Fruit fly (Drosophila melanogaster) whole organism, embryonic: ENCODE measurements around the gene CG31808.

Experiments
- Aef1 ChIP-seq: fragments of 200-800 bp; sonication (Bioruptor generic); IDR thresholded peaks from 3 replicates; pipeline ENCODE4 v1.3.6; 2022; ENCODE audit warnings: missing biosample characterization, missing genetic modification characterization
- Antp ChIP-seq: fragments of 200-800 bp; sonication (Bioruptor generic); optimal IDR thresholded peaks from 3 replicates; lab custom pipeline; 2016; ENCODE audit warnings: missing biosample characterization, missing genetic modification characterization
- CG10209 ChIP-seq: fragments of 200-800 bp; sonication (Bioruptor generic); optimal IDR thresholded peaks from 3 replicates; lab custom pipeline; 2017; ENCODE audit warnings: missing biosample characterization, mild to moderate bottlenecking, missing genetic modification characterization, missing genetic modification reagents
- CG1024 ChIP-seq: fragments of 200-800 bp; sonication (Bioruptor generic); IDR thresholded peaks from 2 replicates; pipeline ENCODE4 v1.3.6; 2022; ENCODE audit warnings: missing biosample characterization, missing genetic modification characterization
- CG10267 ChIP-seq: fragments of 200-800 bp; sonication (Bioruptor generic); optimal IDR thresholded peaks from 2 replicates; lab custom pipeline; 2018; ENCODE audit warnings: missing biosample characterization, mild to moderate bottlenecking, missing genetic modification characterization, moderate library complexity
- CG10321 ChIP-seq: fragments of 200-800 bp; sonication (Bioruptor generic); IDR thresholded peaks from 2 replicates; pipeline ENCODE4 v1.3.6; 2022; ENCODE audit warnings: missing biosample characterization, missing genetic modification characterization
- CG10366 ChIP-seq: fragments of 200-800 bp; sonication (Bioruptor generic); IDR thresholded peaks from 2 replicates; pipeline ENCODE4 v1.3.6; 2022; ENCODE audit warnings: missing biosample characterization, missing genetic modification characterization
- CG10543 ChIP-seq: fragments of 200-800 bp; sonication (Bioruptor generic); optimal IDR thresholded peaks from 3 replicates; lab custom pipeline; 2017; ENCODE audit warnings: missing biosample characterization, mild to moderate bottlenecking, missing genetic modification characterization, moderate library complexity
- CG10959 ChIP-seq: fragments of 200-800 bp; sonication (Bioruptor generic); IDR thresholded peaks from 2 replicates; pipeline ENCODE4 v1.3.6; 2022; ENCODE audit warnings: missing biosample characterization, missing genetic modification characterization
- CG10979 ChIP-seq: fragments of 200-800 bp; sonication (Bioruptor generic); optimal IDR thresholded peaks from 2 replicates; lab custom pipeline; 2018; ENCODE audit warnings: missing biosample characterization, mild to moderate bottlenecking, missing genetic modification characterization, moderate library complexity
- CG11456 ChIP-seq: fragments of 200-800 bp; sonication (Bioruptor generic); IDR thresholded peaks from 3 replicates; pipeline ENCODE4 v1.3.6; 2022; ENCODE audit warnings: missing biosample characterization, missing genetic modification characterization
- CG12659 ChIP-seq: fragments of 200-800 bp; sonication (Bioruptor generic); optimal IDR thresholded peaks from 3 replicates; lab custom pipeline; 2017; ENCODE audit warnings: mild to moderate bottlenecking, missing biosample characterization, missing genetic modification reagents, missing genetic modification characterization
- CG12769 ChIP-seq: fragments of 200-800 bp; sonication (Bioruptor generic); optimal IDR thresholded peaks from 2 replicates; lab custom pipeline; 2019; ENCODE audit warnings: missing biosample characterization, mild to moderate bottlenecking, missing genetic modification characterization, moderate library complexity
- CG12942 ChIP-seq: fragments of 200-800 bp; sonication (Bioruptor generic); optimal IDR thresholded peaks from 3 replicates; lab custom pipeline; 2016; ENCODE audit warnings: missing biosample characterization, missing genetic modification characterization
- CG13296 ChIP-seq: fragments of 200-800 bp; sonication (Bioruptor generic); optimal IDR thresholded peaks from 3 replicates; lab custom pipeline; 2018; ENCODE audit warnings: missing biosample characterization, mild to moderate bottlenecking, missing genetic modification characterization
- CG2875 ChIP-seq: fragments of 200-800 bp; sonication (Bioruptor generic); optimal IDR thresholded peaks from 2 replicates; lab custom pipeline; 2017; ENCODE audit warnings: missing biosample characterization, mild to moderate bottlenecking, missing genetic modification characterization, missing genetic modification reagents
- CG43689 ChIP-seq: fragments of 200-800 bp; sonication (Bioruptor generic); IDR thresholded peaks from 2 replicates; pipeline ENCODE4 v1.3.6; 2022; ENCODE audit warnings: missing biosample characterization, missing genetic modification characterization
- CG4820 ChIP-seq: fragments of 200-800 bp; sonication (Bioruptor generic); optimal IDR thresholded peaks from 3 replicates; lab custom pipeline; 2016; ENCODE audit warnings: missing biosample characterization, missing genetic modification characterization
- Dbx ChIP-seq: fragments of 200-800 bp; sonication (Bioruptor generic); IDR thresholded peaks from 3 replicates; pipeline ENCODE4 v1.3.6; 2022; ENCODE audit warnings: missing biosample characterization, missing genetic modification characterization
- Dek ChIP-seq: fragments of 200-800 bp; sonication (Bioruptor generic); optimal IDR thresholded peaks from 3 replicates; lab custom pipeline; 2019; ENCODE audit warnings: missing biosample characterization, mild to moderate bottlenecking, missing genetic modification characterization, moderate library complexity
- HLH3B ChIP-seq: fragments of 200-800 bp; sonication (Bioruptor generic); IDR thresholded peaks from 2 replicates; pipeline ENCODE4 v1.3.6; 2022; ENCODE audit warnings: missing biosample characterization, missing genetic modification characterization
- Hand ChIP-seq: fragments of 200-800 bp; sonication (Bioruptor generic); optimal IDR thresholded peaks from 2 replicates; lab custom pipeline; 2017; ENCODE audit warnings: mild to moderate bottlenecking, missing biosample characterization, missing genetic modification reagents, missing genetic modification characterization
- Max ChIP-seq: fragments of 200-800 bp; sonication (Bioruptor generic); optimal IDR thresholded peaks from 2 replicates; lab custom pipeline; 2016; ENCODE audit warnings: missing biosample characterization, mild to moderate bottlenecking, missing genetic modification characterization
- Nf-YA ChIP-seq: fragments of 200-800 bp; sonication (Bioruptor generic); IDR thresholded peaks from 2 replicates; pipeline ENCODE4 v1.3.6; 2022; ENCODE audit warnings: missing biosample characterization, missing genetic modification characterization
- Spps ChIP-seq: fragments of 200-800 bp; sonication (Bioruptor generic); optimal IDR thresholded peaks from 2 replicates; lab custom pipeline; 2018; ENCODE audit warnings: missing biosample characterization, mild to moderate bottlenecking, missing genetic modification characterization
- ap ChIP-seq: fragments of 200-800 bp; sonication (Bioruptor generic); IDR thresholded peaks from 2 replicates; pipeline ENCODE4 v1.3.6; 2022; ENCODE audit warnings: missing biosample characterization, missing genetic modification characterization
- az2 ChIP-seq: fragments of 200-800 bp; sonication (Bioruptor generic); optimal IDR thresholded peaks from 3 replicates; lab custom pipeline; 2016; ENCODE audit warnings: missing biosample characterization, missing genetic modification characterization
- bsh ChIP-seq, 2 experiments: fragments of 200-800 bp; sonication (Bioruptor generic); optimal IDR thresholded peaks; 2 replicates each; lab custom pipeline; 2017 to 2018; ENCODE audit warnings: mild to moderate bottlenecking in 2 of 2, missing biosample characterization in 2 of 2, missing genetic modification characterization in 2 of 2, moderate library complexity in 1 of 2
- cas ChIP-seq: fragments of 200-800 bp; sonication (Bioruptor generic); IDR thresholded peaks from 2 replicates; pipeline ENCODE4 v1.3.6; 2022; ENCODE audit warnings: missing biosample characterization, missing genetic modification characterization
- chn ChIP-seq: fragments of 200-800 bp; sonication (Bioruptor generic); optimal IDR thresholded peaks from 2 replicates; lab custom pipeline; 2016; ENCODE audit warnings: missing biosample characterization, missing genetic modification characterization
- corto ChIP-seq: fragments of 200-800 bp; sonication (Bioruptor generic); optimal IDR thresholded peaks from 2 replicates; lab custom pipeline; 2016; ENCODE audit warnings: missing biosample characterization, mild to moderate bottlenecking, missing genetic modification characterization, moderate library complexity
- croc ChIP-seq: fragments of 200-800 bp; sonication (Bioruptor generic); conservative IDR thresholded peaks from 3 replicates; pipeline ENCODE4 v1.3.6; 2022; ENCODE audit warnings: missing biosample characterization, missing genetic modification characterization
- dmrt99B ChIP-seq: fragments of 200-800 bp; sonication (Bioruptor generic); optimal IDR thresholded peaks from 2 replicates; lab custom pipeline; 2018; ENCODE audit warnings: missing biosample characterization, mild to moderate bottlenecking, missing genetic modification characterization, moderate library complexity
- fd96Cb ChIP-seq: fragments of 200-800 bp; sonication (Bioruptor generic); optimal IDR thresholded peaks from 2 replicates; lab custom pipeline; 2018; ENCODE audit warnings: missing biosample characterization, mild to moderate bottlenecking, missing genetic modification characterization, moderate library complexity
- gcm2 ChIP-seq: fragments of 200-800 bp; sonication (Bioruptor generic); optimal IDR thresholded peaks from 2 replicates; lab custom pipeline; 2016; ENCODE audit warnings: missing biosample characterization, missing genetic modification characterization
- grn ChIP-seq: fragments of 200-800 bp; sonication (Bioruptor generic); optimal IDR thresholded peaks from 3 replicates; lab custom pipeline; 2017; ENCODE audit warnings: missing biosample characterization, missing genetic modification characterization
- ind ChIP-seq: fragments of 200-800 bp; sonication (Bioruptor generic); optimal IDR thresholded peaks from 3 replicates; lab custom pipeline; 2016; ENCODE audit warnings: missing biosample characterization, missing genetic modification characterization
- kay ChIP-seq: fragments of 200-800 bp; sonication (Bioruptor generic); optimal IDR thresholded peaks from 2 replicates; lab custom pipeline; 2016; ENCODE audit warnings: missing biosample characterization, missing genetic modification characterization
- kni ChIP-seq: fragments of 200-800 bp; sonication (Bioruptor generic); optimal IDR thresholded peaks from 3 replicates; lab custom pipeline; 2017; ENCODE audit warnings: mild to moderate bottlenecking, missing biosample characterization, missing genetic modification reagents, missing genetic modification characterization
- lilli ChIP-seq: fragments of 200-800 bp; sonication (Bioruptor generic); optimal IDR thresholded peaks from 3 replicates; lab custom pipeline; 2016; ENCODE audit warnings: missing biosample characterization, missing genetic modification characterization
- mam ChIP-seq: fragments of 200-800 bp; sonication (Bioruptor generic); optimal IDR thresholded peaks from 3 replicates; lab custom pipeline; 2016; ENCODE audit warnings: missing biosample characterization, missing genetic modification characterization
- nmo ChIP-seq: fragments of 200-800 bp; sonication (Bioruptor generic); optimal IDR thresholded peaks from 2 replicates; lab custom pipeline; 2018; ENCODE audit warnings: missing biosample characterization, mild to moderate bottlenecking, missing genetic modification characterization, moderate library complexity
- otp ChIP-seq: fragments of 200-800 bp; sonication (Bioruptor generic); IDR thresholded peaks from 3 replicates; pipeline ENCODE4, ENCODE4 v1.3.6; 2022; ENCODE audit warnings: missing biosample characterization, missing genetic modification characterization
- pum ChIP-seq: fragments of 200-800 bp; sonication (Bioruptor generic); optimal IDR thresholded peaks from 2 replicates; lab custom pipeline; 2016; ENCODE audit warnings: missing biosample characterization, missing genetic modification characterization
- row ChIP-seq: fragments of 200-800 bp; sonication (Bioruptor generic); IDR thresholded peaks from 3 replicates; pipeline ENCODE4 v1.3.6; 2022; ENCODE audit warnings: missing biosample characterization, missing genetic modification characterization
- tio ChIP-seq: fragments of 200-800 bp; sonication (Bioruptor generic); optimal IDR thresholded peaks from 2 replicates; lab custom pipeline; 2017; ENCODE audit warnings: missing biosample characterization, missing genetic modification characterization, inconsistent platforms
- trh ChIP-seq: fragments of 200-800 bp; sonication (Bioruptor generic); optimal IDR thresholded peaks from 2 replicates; lab custom pipeline; 2016; ENCODE audit warnings: missing biosample characterization, missing genetic modification characterization
- ttk ChIP-seq: fragments of 200-800 bp; sonication (Bioruptor generic); IDR thresholded peaks from 2 replicates; pipeline ENCODE4 v2.1.2; 2022; ENCODE audit warnings: missing biosample characterization, missing genetic modification characterization
- twi ChIP-seq: fragments of 200-800 bp; optimal IDR thresholded peaks from 2 replicates; lab custom pipeline; 2019; ENCODE audit warnings: missing biosample characterization, mild to moderate bottlenecking, missing genetic modification characterization, moderate library complexity
- wor ChIP-seq: fragments of 200-800 bp; sonication (Bioruptor generic); IDR thresholded peaks from 2 replicates; pipeline ENCODE4 v1.3.6; 2022; ENCODE audit warnings: missing biosample characterization, missing genetic modification characterization

Gene CG31808

DNA sequence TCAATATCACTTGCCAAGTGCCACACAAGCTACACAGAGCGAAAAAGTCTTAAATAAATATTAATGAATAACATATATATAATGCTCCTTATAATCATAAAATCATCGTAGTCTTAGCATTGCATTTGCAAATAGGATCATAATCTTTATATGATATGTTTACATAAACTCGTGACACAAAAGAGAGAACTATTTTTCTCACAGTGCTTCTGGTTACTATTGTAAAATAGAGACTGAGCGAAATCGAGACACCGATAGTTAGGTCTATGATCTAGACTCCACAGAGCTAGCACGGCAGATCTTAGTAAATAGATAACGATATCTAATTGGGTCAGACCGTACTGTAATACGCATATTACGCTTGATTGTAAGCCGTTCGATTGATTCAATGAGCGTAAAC lies 6.3 kb downstream of the CG31808 start (continued):
- TF ChIP-seq CG10979 (tag; lab: Kevin White, UChicago): peak; percentile 50
- peak; percentile 69; the same call in 2 of the 3 replicates for TF ChIP-seq otp (GFP tag; lab: Robert Waterston, UW)
- peak; percentile 22 for TF ChIP-seq CG10267 (tag; lab: Kevin White, UChicago)
- TF ChIP-seq trh: peak; percentile 9
- peak; percentile 61 for TF ChIP-seq wor (GFP tag; lab: Robert Waterston, UW)
- TF ChIP-seq CG10321 (GFP tag; lab: Robert Waterston, UW): no peak
- TF ChIP-seq az2 (GFP tag; lab: Kevin White, UChicago): peak; percentile 66
- TF ChIP-seq CG12769 (tag; lab: Kevin White, UChicago): peak; percentile 18
- no peak for TF ChIP-seq CG13296 (GFP tag; lab: Kevin White, UChicago)
- peak; percentile 48 for TF ChIP-seq tio
- TF ChIP-seq CG12942 (GFP tag; lab: Kevin White, UChicago): peak; percentile 44
- peak in 1 of 2 experiments; percentile 88 for TF ChIP-seq bsh (GFP tag; optimal IDR thresholded peaks at IDR 0.05; lab: Kevin White, UChicago)
- peak; percentile 83 for TF ChIP-seq CG10366
- TF ChIP-seq grn (GFP tag; lab: Kevin White, UChicago): peak; percentile 71
- peak; percentile 18 for TF ChIP-seq chn (GFP tag; lab: Kevin White, UChicago)
- TF ChIP-seq cas: no peak
- TF ChIP-seq ind (GFP tag; lab: Kevin White, UChicago): no peak
- no peak for TF ChIP-seq Hand (GFP tag; lab: Kevin White, UChicago)
- TF ChIP-seq pum (GFP tag; lab: Kevin White, UChicago): peak; percentile 4
- TF ChIP-seq dmrt99B (tag; lab: Kevin White, UChicago): peak; percentile 67
- TF ChIP-seq CG4820 (GFP tag; lab: Kevin White, UChicago): peak; percentile 55
- TF ChIP-seq lilli (GFP tag; lab: Kevin White, UChicago): peak; percentile 36
- TF ChIP-seq nmo (GFP tag; lab: Kevin White, UChicago): peak; percentile 74
- no peak for TF ChIP-seq gcm2 (GFP tag; lab: Kevin White, UChicago)
- TF ChIP-seq HLH3B (GFP tag; lab: Robert Waterston, UW): peak; percentile 85
- TF ChIP-seq fd96Cb: peak; percentile 51
- TF ChIP-seq twi (tag; lab: Kevin White, UChicago): peak; percentile 0
- peak; percentile 65 for TF ChIP-seq CG12659 (GFP tag; lab: Kevin White, UChicago)
- TF ChIP-seq Antp (GFP tag; lab: Kevin White, UChicago): no peak
- peak; percentile 61; the same call in 1 of the 2 replicates for TF ChIP-seq Nf-YA (GFP tag; lab: Robert Waterston, UW)
- peak; percentile 65 for TF ChIP-seq Dek
- peak; percentile 51 for TF ChIP-seq CG2875 (GFP tag; lab: Kevin White, UChicago)
- peak; percentile 79 for TF ChIP-seq Aef1 (GFP tag; lab: Robert Waterston, UW)
- TF ChIP-seq ap (GFP tag; lab: Robert Waterston, UW): peak; percentile 63
- peak; percentile 83 for TF ChIP-seq ttk (GFP tag; lab: Robert Waterston, UW)
- TF ChIP-seq CG11456 (GFP tag; lab: Robert Waterston, UW): peak; percentile 61; the same call in 2 of the 3 replicates
- TF ChIP-seq CG1024: peak; percentile 66
- TF ChIP-seq croc (GFP tag; lab: Robert Waterston, UW): no peak
- peak; percentile 5 for TF ChIP-seq mam
- no peak for TF ChIP-seq Spps (tag; lab: Kevin White, UChicago)
- peak; percentile 55 for TF ChIP-seq kay (GFP tag; lab: Kevin White, UChicago)
- peak; percentile 47; the same call in 1 of the 3 replicates for TF ChIP-seq Dbx (GFP tag; lab: Robert Waterston, UW)
- TF ChIP-seq CG10959 (GFP tag; lab: Robert Waterston, UW): peak; percentile 9; the same call in 1 of the 2 replicates
- no peak for TF ChIP-seq kni (GFP tag; lab: Kevin White, UChicago)
- peak; percentile 61 for TF ChIP-seq CG10209
- peak; percentile 20 for TF ChIP-seq Max (GFP tag; lab: Kevin White, UChicago)
- TF ChIP-seq corto (GFP tag; lab: Kevin White, UChicago): no peak
- peak; percentile 67; the same call in 1 of the 2 replicates for TF ChIP-seq CG43689
- TF ChIP-seq row (GFP tag; lab: Robert Waterston, UW): peak; percentile 91
- TF ChIP-seq CG10543 (GFP tag; lab: Kevin White, UChicago): peak; percentile 6
